Fruit fly (Drosophila melanogaster) whole organism, embryonic: ENCODE measurements around the gene CG13029.

Experiments used
- B-H1 ChIP-seq: fragments of 200-800 bp; sonication (Bioruptor generic); IDR thresholded peaks from 3 replicates; pipeline ENCODE4 v1.3.6; 2022; ENCODE audit warnings: missing biosample characterization, missing genetic modification characterization
- Bdp1 ChIP-seq: fragments of 200-800 bp; sonication (Bioruptor generic); optimal IDR thresholded peaks from 3 replicates; lab custom pipeline; 2016; ENCODE audit warnings: missing biosample characterization, missing genetic modification characterization
- CG10209 ChIP-seq: fragments of 200-800 bp; sonication (Bioruptor generic); optimal IDR thresholded peaks from 3 replicates; lab custom pipeline; 2017; ENCODE audit warnings: missing biosample characterization, mild to moderate bottlenecking, missing genetic modification characterization, missing genetic modification reagents
- CG10462 ChIP-seq: fragments of 200-800 bp; sonication (Bioruptor generic); optimal IDR thresholded peaks from 2 replicates; lab custom pipeline; 2016; ENCODE audit warnings: missing biosample characterization, missing genetic modification characterization
- CG11085 ChIP-seq: fragments of 200-800 bp; sonication (Bioruptor generic); IDR thresholded peaks from 2 replicates; pipeline ENCODE4 v1.3.6; 2022; ENCODE audit warnings: missing biosample characterization, missing genetic modification characterization
- CG11398 ChIP-seq: fragments of 200-800 bp; sonication (Bioruptor generic); optimal IDR thresholded peaks from 2 replicates; lab custom pipeline; 2016; ENCODE audit warnings: missing biosample characterization, missing genetic modification characterization
- CG12071 ChIP-seq: fragments of 200-800 bp; sonication (Bioruptor generic); optimal IDR thresholded peaks from 3 replicates; lab custom pipeline; 2018; ENCODE audit warnings: missing biosample characterization, mild to moderate bottlenecking, missing genetic modification characterization
- CG13894 ChIP-seq: fragments of 200-800 bp; sonication (Bioruptor generic); optimal IDR thresholded peaks from 3 replicates; lab custom pipeline; 2018; ENCODE audit warnings: missing biosample characterization, mild to moderate bottlenecking, missing genetic modification characterization, moderate library complexity
- CG14710 ChIP-seq: fragments of 200-800 bp; sonication (Bioruptor generic); optimal IDR thresholded peaks from 3 replicates; lab custom pipeline; 2019; ENCODE audit warnings: missing biosample characterization, mild to moderate bottlenecking, missing genetic modification characterization, moderate library complexity
- CG14860 ChIP-seq: fragments of 200-800 bp; sonication (Bioruptor generic); IDR thresholded peaks from 3 replicates; pipeline ENCODE4 v1.3.6; 2022; ENCODE audit warnings: missing biosample characterization, missing genetic modification characterization; ENCODE audit not compliant: partially characterized antibody
- CG1602 ChIP-seq: fragments of 200-800 bp; sonication (Bioruptor generic); optimal IDR thresholded peaks from 3 replicates; lab custom pipeline; 2016; ENCODE audit warnings: missing biosample characterization, missing genetic modification characterization
- CG1647 ChIP-seq: fragments of 200-800 bp; sonication (Bioruptor generic); optimal IDR thresholded peaks from 3 replicates; lab custom pipeline; 2016; ENCODE audit warnings: missing biosample characterization, missing genetic modification characterization
- CG16815 ChIP-seq: fragments of 200-800 bp; sonication (Bioruptor generic); optimal IDR thresholded peaks from 3 replicates; lab custom pipeline; 2017; ENCODE audit warnings: missing biosample characterization, mild to moderate bottlenecking, missing genetic modification characterization
- CG31365 ChIP-seq: fragments of 200-800 bp; sonication (Bioruptor generic); optimal IDR thresholded peaks from 2 replicates; lab custom pipeline; 2018; ENCODE audit warnings: missing biosample characterization, mild to moderate bottlenecking, missing genetic modification characterization
- CG31388 ChIP-seq: fragments of 200-800 bp; sonication (Bioruptor generic); optimal IDR thresholded peaks from 2 replicates; lab custom pipeline; 2016; ENCODE audit warnings: missing biosample characterization, missing genetic modification characterization
- CG33213 ChIP-seq: fragments of 200-800 bp; sonication (Bioruptor generic); optimal IDR thresholded peaks from 3 replicates; lab custom pipeline; 2016; ENCODE audit warnings: missing biosample characterization, missing genetic modification characterization
- CG4282 ChIP-seq: fragments of 200-800 bp; sonication (Bioruptor generic); optimal IDR thresholded peaks from 2 replicates; lab custom pipeline; 2016; ENCODE audit warnings: missing biosample characterization, missing genetic modification characterization
- CG43689 ChIP-seq: fragments of 200-800 bp; sonication (Bioruptor generic); IDR thresholded peaks from 2 replicates; pipeline ENCODE4 v1.3.6; 2022; ENCODE audit warnings: missing biosample characterization, missing genetic modification characterization
- CG4404 ChIP-seq: fragments of 200-800 bp; sonication (Bioruptor generic); IDR thresholded peaks from 2 replicates; pipeline ENCODE4 v1.3.6; 2022; ENCODE audit warnings: missing biosample characterization, missing genetic modification characterization
- CG4617 ChIP-seq: fragments of 200-800 bp; sonication (Bioruptor generic); optimal IDR thresholded peaks from 3 replicates; lab custom pipeline; 2016; ENCODE audit warnings: missing biosample characterization, missing genetic modification characterization, borderline replicate concordance
- CG7928 ChIP-seq: fragments of 200-800 bp; sonication (Bioruptor generic); optimal IDR thresholded peaks from 2 replicates; lab custom pipeline; 2017; ENCODE audit warnings: missing biosample characterization, mild to moderate bottlenecking, missing genetic modification characterization
- CG8089 ChIP-seq: fragments of 200-800 bp; sonication (Bioruptor generic); optimal IDR thresholded peaks from 3 replicates; lab custom pipeline; 2016; ENCODE audit warnings: missing biosample characterization, missing genetic modification characterization
- CG9817 ChIP-seq: fragments of 200-800 bp; sonication (Bioruptor generic); optimal IDR thresholded peaks from 2 replicates; lab custom pipeline; 2018; ENCODE audit warnings: missing biosample characterization, mild to moderate bottlenecking, missing genetic modification characterization, moderate library complexity
- Camta ChIP-seq: fragments of 200-800 bp; sonication (Bioruptor generic); optimal IDR thresholded peaks from 2 replicates; lab custom pipeline; 2016; ENCODE audit warnings: missing biosample characterization, missing genetic modification characterization
- HLH4C ChIP-seq: fragments of 200-800 bp; sonication (Bioruptor generic); IDR thresholded peaks from 3 replicates; pipeline ENCODE4 v1.3.6; 2022; ENCODE audit warnings: missing biosample characterization, missing genetic modification characterization; ENCODE audit not compliant: partially characterized antibody
- Hey ChIP-seq: fragments of 200-800 bp; sonication (Bioruptor generic); optimal IDR thresholded peaks from 3 replicates; lab custom pipeline; 2018; ENCODE audit warnings: missing biosample characterization, mild to moderate bottlenecking, missing genetic modification characterization
- HmgZ ChIP-seq: fragments of 200-800 bp; sonication (Bioruptor generic); optimal IDR thresholded peaks from 2 replicates; lab custom pipeline; 2018; ENCODE audit warnings: missing biosample characterization, mild to moderate bottlenecking, missing genetic modification characterization
- Nf-YA ChIP-seq: fragments of 200-800 bp; sonication (Bioruptor generic); IDR thresholded peaks from 2 replicates; pipeline ENCODE4 v1.3.6; 2022; ENCODE audit warnings: missing biosample characterization, missing genetic modification characterization
- Oaz ChIP-seq: fragments of 200-800 bp; sonication (Bioruptor generic); IDR thresholded peaks from 2 replicates; pipeline ENCODE4 v1.3.6; 2022; ENCODE audit warnings: missing biosample characterization, missing genetic modification characterization
- Sox100B ChIP-seq: fragments of 200-800 bp; sonication (Bioruptor generic); optimal IDR thresholded peaks from 3 replicates; lab custom pipeline; 2018; ENCODE audit warnings: missing biosample characterization, mild to moderate bottlenecking, missing genetic modification characterization
- Tbp ChIP-seq: fragments of >200 bp; optimal IDR thresholded peaks from 2 replicates; lab custom pipeline; 2018; ENCODE audit warnings: missing biosample characterization, missing genetic modification characterization
- Usf ChIP-seq: fragments of 200-800 bp; sonication (Bioruptor generic); optimal IDR thresholded peaks from 2 replicates; lab custom pipeline; 2017; ENCODE audit warnings: missing genotype, missing biosample characterization, missing genetic modification characterization
- chinmo ChIP-seq: fragments of 200-800 bp; sonication (Bioruptor generic); IDR thresholded peaks from 4 replicates; pipeline ENCODE4 v1.3.6; 2022; ENCODE audit warnings: missing biosample characterization, missing genetic modification characterization; ENCODE audit not compliant: partially characterized antibody
- gsb-n ChIP-seq: fragments of 200-800 bp; sonication (Bioruptor generic); optimal IDR thresholded peaks from 3 replicates; lab custom pipeline; 2018; ENCODE audit warnings: missing biosample characterization, mild to moderate bottlenecking, missing genetic modification characterization
- gt ChIP-seq: fragments of 200-800 bp; sonication (Bioruptor generic); IDR thresholded peaks from 2 replicates; pipeline ENCODE4 v1.3.6; 2022; ENCODE audit warnings: missing biosample characterization, missing genetic modification characterization
- jing ChIP-seq: fragments of 200-800 bp; sonication (Bioruptor generic); optimal IDR thresholded peaks from 2 replicates; lab custom pipeline; 2018; ENCODE audit warnings: missing biosample characterization, mild to moderate bottlenecking, missing genetic modification characterization
- klu ChIP-seq: fragments of 200-800 bp; sonication (Bioruptor generic); IDR thresholded peaks from 2 replicates; pipeline ENCODE4 v1.3.6; 2022; ENCODE audit warnings: missing biosample characterization, missing genetic modification characterization
- mirr ChIP-seq: fragments of 200-800 bp; sonication (Bioruptor generic); optimal IDR thresholded peaks from 3 replicates; lab custom pipeline; 2018; ENCODE audit warnings: missing biosample characterization, mild to moderate bottlenecking, missing genetic modification characterization
- oc ChIP-seq: fragments of 200-800 bp; sonication (Bioruptor generic); optimal IDR thresholded peaks from 2 replicates; lab custom pipeline; 2018; ENCODE audit warnings: missing biosample characterization, mild to moderate bottlenecking, missing genetic modification characterization, moderate library complexity
- salm ChIP-seq: fragments of 200-800 bp; sonication (Bioruptor generic); optimal IDR thresholded peaks from 2 replicates; lab custom pipeline; 2018; ENCODE audit warnings: missing biosample characterization, mild to moderate bottlenecking, missing genetic modification characterization
- sc ChIP-seq, 3 experiments: fragments of >200 bp in 2 of 3; fragments of 200-800 bp in 1 of 3; sonication (Bioruptor generic) in 1 of 3; optimal IDR thresholded peaks; 2 replicates in 2 of 3; 3 replicates in 1 of 3; lab custom pipeline; 2017; ENCODE audit warnings: mild to moderate bottlenecking in 1 of 3, missing biosample characterization in 1 of 3, missing genetic modification characterization in 1 of 3, missing genetic modification reagents in 1 of 3
- sd ChIP-seq: fragments of 200-800 bp; sonication (Bioruptor generic); optimal IDR thresholded peaks from 3 replicates; lab custom pipeline; 2018; ENCODE audit warnings: missing biosample characterization, mild to moderate bottlenecking, missing genetic modification characterization, moderate library complexity
- sug ChIP-seq: fragments of 200-800 bp; optimal IDR thresholded peaks from 2 replicates; lab custom pipeline; 2019; ENCODE audit warnings: missing biosample characterization, mild to moderate bottlenecking, missing genetic modification characterization, moderate library complexity
- tio ChIP-seq: fragments of 200-800 bp; sonication (Bioruptor generic); optimal IDR thresholded peaks from 2 replicates; lab custom pipeline; 2017; ENCODE audit warnings: missing biosample characterization, missing genetic modification characterization, inconsistent platforms
- toy ChIP-seq: fragments of 200-800 bp; sonication (Bioruptor generic); IDR thresholded peaks from 2 replicates; pipeline ENCODE4 v1.3.6; 2022; ENCODE audit warnings: missing biosample characterization, missing genetic modification characterization
- trh ChIP-seq: fragments of 200-800 bp; sonication (Bioruptor generic); optimal IDR thresholded peaks from 2 replicates; lab custom pipeline; 2016; ENCODE audit warnings: missing biosample characterization, missing genetic modification characterization
- tup ChIP-seq: fragments of 200-800 bp; sonication (Bioruptor generic); optimal IDR thresholded peaks from 2 replicates; lab custom pipeline; 2016; ENCODE audit warnings: missing biosample characterization, mild to moderate bottlenecking, missing genetic modification characterization, moderate library complexity
- unpg ChIP-seq: fragments of 200-800 bp; sonication (Bioruptor generic); optimal IDR thresholded peaks from 3 replicates; lab custom pipeline; 2018; ENCODE audit warnings: missing biosample characterization, mild to moderate bottlenecking, missing genetic modification characterization, moderate library complexity
- usp ChIP-seq: fragments of >200 bp; optimal IDR thresholded peaks from 2 replicates; lab custom pipeline; 2017; ENCODE audit warnings: missing biosample characterization, missing genetic modification characterization
- wdn ChIP-seq: fragments of 200-800 bp; sonication (Bioruptor generic); IDR thresholded peaks from 2 replicates; pipeline ENCODE4 v1.3.6; 2022; ENCODE audit warnings: missing biosample characterization, missing genetic modification characterization
- wek ChIP-seq: fragments of 200-800 bp; sonication (Bioruptor generic); optimal IDR thresholded peaks from 3 replicates; lab custom pipeline; 2018; ENCODE audit warnings: missing biosample characterization, mild to moderate bottlenecking, missing genetic modification characterization, moderate library complexity
- z ChIP-seq: fragments of 200-800 bp; sonication (Bioruptor generic); IDR thresholded peaks from 3 replicates; pipeline ENCODE4 v1.3.6; 2022; ENCODE audit warnings: missing biosample characterization, missing genetic modification characterization

CG13029 gene

dm6 chr3L:16840540-16840939, 19.9 kb upstream of the CG13029 start (continued):
- TF ChIP-seq sd (tag; lab: Kevin White, UChicago) = peak; percentile 31
- TF ChIP-seq mirr (GFP tag; lab: Kevin White, UChicago) = no peak
- TF ChIP-seq B-H1 = no peak; the same call in 2 of the 3 replicates
- TF ChIP-seq Oaz = peak; percentile 29; the same call in 1 of the 2 replicates
- TF ChIP-seq CG10209 (GFP tag; lab: Kevin White, UChicago) = peak; percentile 9
- TF ChIP-seq CG14710 (tag; lab: Kevin White, UChicago) = no peak
- TF ChIP-seq usp (GFP tag; lab: Kevin White, UChicago) = no peak
- no peak for TF ChIP-seq CG10462 (GFP tag; lab: Kevin White, UChicago)
- no peak for TF ChIP-seq CG4404
- TF ChIP-seq tio (GFP tag; lab: Kevin White, UChicago) = no peak
- TF ChIP-seq sc (optimal IDR thresholded peaks at IDR 0.05; lab: Kevin White, UChicago) = no peak
- no peak for TF ChIP-seq sc (GFP tag; optimal IDR thresholded peaks at IDR 0.05; lab: Kevin White, UChicago)
- TF ChIP-seq Bdp1 (GFP tag; lab: Kevin White, UChicago) = no peak
- no peak for TF ChIP-seq tup (GFP tag; lab: Kevin White, UChicago)
- TF ChIP-seq Nf-YA (GFP tag; lab: Robert Waterston, UW) = no peak
- no peak for TF ChIP-seq salm (tag; lab: Kevin White, UChicago)
- TF ChIP-seq CG31388 = no peak
- TF ChIP-seq CG4282 (GFP tag; lab: Kevin White, UChicago) = no peak
- TF ChIP-seq unpg = peak; percentile 46
- TF ChIP-seq CG14860 = no peak
- TF ChIP-seq Tbp = no peak
- no peak for TF ChIP-seq oc (tag; lab: Kevin White, UChicago)
- TF ChIP-seq klu = no peak
- TF ChIP-seq CG4617 (GFP tag; lab: Kevin White, UChicago) = no peak
- no peak for TF ChIP-seq Camta (GFP tag; lab: Kevin White, UChicago)
- no peak for TF ChIP-seq HLH4C (GFP tag; lab: Robert Waterston, UW)
- TF ChIP-seq toy (GFP tag; lab: Robert Waterston, UW) = no peak
- no peak for TF ChIP-seq z
- no peak for TF ChIP-seq CG16815 (GFP tag; lab: Kevin White, UChicago)
- no peak for TF ChIP-seq Hey (tag; lab: Kevin White, UChicago)
- no peak for TF ChIP-seq CG33213 (GFP tag; lab: Kevin White, UChicago)
- no peak for TF ChIP-seq CG43689
- TF ChIP-seq CG8089 (GFP tag; lab: Kevin White, UChicago) = no peak
- no peak for TF ChIP-seq CG9817 (tag; lab: Kevin White, UChicago)
- no peak for TF ChIP-seq gsb-n (tag; lab: Kevin White, UChicago)
- no peak for TF ChIP-seq wek
- TF ChIP-seq sug (tag; lab: Kevin White, UChicago) = peak; percentile 17
- no peak for TF ChIP-seq CG12071 (GFP tag; lab: Kevin White, UChicago)
- no peak for TF ChIP-seq CG13894
- TF ChIP-seq trh (GFP tag; lab: Kevin White, UChicago) = no peak
- TF ChIP-seq HmgZ (tag; lab: Kevin White, UChicago) = no peak
- no peak for TF ChIP-seq chinmo (GFP tag; lab: Robert Waterston, UW)
- no peak for TF ChIP-seq CG11398 (GFP tag; lab: Kevin White, UChicago)
- TF ChIP-seq CG1602 (GFP tag; lab: Kevin White, UChicago) = no peak
- no peak for TF ChIP-seq Usf (GFP tag; lab: Kevin White, UChicago)
- no peak for TF ChIP-seq CG1647 (GFP tag; lab: Kevin White, UChicago)
- no peak for TF ChIP-seq wdn (GFP tag; lab: Robert Waterston, UW)
- no peak for TF ChIP-seq CG31365 (tag; lab: Kevin White, UChicago)
- TF ChIP-seq Sox100B (GFP tag; lab: Kevin White, UChicago) = peak; percentile 19
- no peak for TF ChIP-seq gt (GFP tag; lab: Robert Waterston, UW)
- TF ChIP-seq CG11085 = no peak
- TF ChIP-seq jing (GFP tag; lab: Kevin White, UChicago) = no peak
- no peak for TF ChIP-seq CG7928 (GFP tag; lab: Kevin White, UChicago)
